Worm (Caenorhabditis elegans) whole organism, late embryonic: ENCODE data around the gene K10H10.12.

Experiments used
- C08G9.2 ChIP-seq: sonication (generic microtip); optimal IDR thresholded peaks from 2 replicates; lab custom pipeline; 2016; ENCODE audit warnings: mild to moderate bottlenecking, missing genetic modification characterization, moderate library complexity, missing compliant biosample characterization
- F13H6.1 ChIP-seq: sonication (generic microtip); optimal IDR thresholded peaks from 2 replicates; lab custom pipeline; 2016; ENCODE audit warnings: missing genetic modification characterization, missing compliant biosample characterization
- K02D7.2 ChIP-seq: sonication (generic microtip); optimal IDR thresholded peaks from 2 replicates; lab custom pipeline; 2017; ENCODE audit warnings: mild to moderate bottlenecking, missing genetic modification characterization, missing compliant biosample characterization
- K09A11.1 ChIP-seq: sonication (generic microtip); optimal IDR thresholded peaks from 2 replicates; lab custom pipeline; 2017; ENCODE audit warnings: antibody characterized with exemption, mild to moderate bottlenecking, missing genetic modification characterization, missing compliant biosample characterization; ENCODE audit not compliant: insufficient read depth
- T23F11.4 ChIP-seq: fragments of 200-800 bp; sonication (Bioruptor generic); optimal IDR thresholded peaks from 2 replicates; lab custom pipeline; 2018; ENCODE audit warnings: mild to moderate bottlenecking, missing genetic modification characterization, missing compliant biosample characterization
- Y22D7AL.16 ChIP-seq: sonication (generic microtip); optimal IDR thresholded peaks from 2 replicates; lab custom pipeline; 2016; ENCODE audit warnings: missing genetic modification characterization, missing compliant biosample characterization
- ahr-1 ChIP-seq: sonication (generic microtip); optimal IDR thresholded peaks from 2 replicates; lab custom pipeline; 2016; ENCODE audit warnings: missing genetic modification characterization, missing compliant biosample characterization
- ceh-19 ChIP-seq: fragments of 200-800 bp; sonication (Bioruptor generic); optimal IDR thresholded peaks from 2 replicates; lab custom pipeline; 2018; ENCODE audit warnings: mild to moderate bottlenecking, missing genetic modification characterization, missing compliant biosample characterization
- ceh-24 ChIP-seq: sonication (generic microtip); optimal IDR thresholded peaks from 2 replicates; lab custom pipeline; 2016; ENCODE audit warnings: mild to moderate bottlenecking, missing genetic modification characterization, missing compliant biosample characterization
- ceh-30 ChIP-seq: fragments of 150-350 bp; optimal IDR thresholded peaks from 2 replicates; lab custom pipeline; 2014; ENCODE audit warnings: missing biosample characterization, missing genetic modification characterization
- ceh-31 ChIP-seq: sonication (generic microtip); optimal IDR thresholded peaks from 2 replicates; lab custom pipeline; 2016; ENCODE audit warnings: missing genetic modification characterization, missing compliant biosample characterization
- ceh-34 ChIP-seq: sonication (generic microtip); optimal IDR thresholded peaks from 2 replicates; lab custom pipeline; 2016; ENCODE audit warnings: mild to moderate bottlenecking, missing genetic modification characterization, missing compliant biosample characterization
- ceh-45 ChIP-seq: fragments of 200-800 bp; sonication (Bioruptor generic); IDR thresholded peaks from 2 replicates; pipeline ENCODE4 v1.3.6; 2022; ENCODE audit warnings: missing genetic modification reagents, missing genetic modification characterization, missing compliant biosample characterization
- ceh-48 ChIP-seq: sonication (generic microtip); optimal IDR thresholded peaks from 2 replicates; lab custom pipeline; 2016; ENCODE audit warnings: missing genetic modification characterization, inconsistent platforms, missing compliant biosample characterization
- ceh-9 ChIP-seq: sonication (generic microtip); optimal IDR thresholded peaks from 2 replicates; lab custom pipeline; 2016; ENCODE audit warnings: mild to moderate bottlenecking, missing genetic modification characterization, inconsistent platforms, missing compliant biosample characterization
- elt-2 ChIP-seq: sonication (generic microtip); optimal IDR thresholded peaks from 2 replicates; lab custom pipeline; 2016; ENCODE audit warnings: missing genetic modification reagents, missing genetic modification characterization, missing compliant biosample characterization
- ets-4 ChIP-seq: sonication (generic microtip); optimal IDR thresholded peaks from 2 replicates; lab custom pipeline; 2016; ENCODE audit warnings: missing genetic modification characterization, missing compliant biosample characterization
- fkh-10 ChIP-seq: fragments of 150-350 bp; optimal IDR thresholded peaks from 2 replicates; lab custom pipeline; 2014; ENCODE audit warnings: missing biosample characterization, missing genetic modification reagents, missing genetic modification characterization
- fkh-6 ChIP-seq: sonication (generic microtip); optimal IDR thresholded peaks from 2 replicates; lab custom pipeline; 2016; ENCODE audit warnings: missing genetic modification characterization, missing compliant biosample characterization
- gmeb-2 ChIP-seq: sonication (generic microtip); optimal IDR thresholded peaks from 2 replicates; lab custom pipeline; 2016; ENCODE audit warnings: missing genetic modification characterization, inconsistent platforms, missing compliant biosample characterization
- hlh-13 ChIP-seq: fragments of 200-800 bp; sonication (Bioruptor generic); optimal IDR thresholded peaks from 2 replicates; lab custom pipeline; 2018; ENCODE audit warnings: mild to moderate bottlenecking, missing genetic modification characterization, missing compliant biosample characterization
- madf-2 ChIP-seq: sonication (generic microtip); optimal IDR thresholded peaks from 2 replicates; lab custom pipeline; 2017; ENCODE audit warnings: missing genetic modification characterization, missing compliant biosample characterization
- nfya-1 ChIP-seq: sonication (generic microtip); optimal IDR thresholded peaks from 2 replicates; lab custom pipeline; 2017; ENCODE audit warnings: missing genetic modification characterization, mild to moderate bottlenecking, missing compliant biosample characterization, antibody characterized with exemption, moderate library complexity
- pros-1 ChIP-seq: fragments of 150-350 bp; optimal IDR thresholded peaks from 2 replicates; lab custom pipeline; 2014; ENCODE audit warnings: missing biosample characterization, missing genetic modification reagents, missing genetic modification characterization
- rnt-1 ChIP-seq: sonication (generic microtip); optimal IDR thresholded peaks from 2 replicates; lab custom pipeline; 2016; ENCODE audit warnings: missing genetic modification characterization, missing compliant biosample characterization
- sdc-2 ChIP-seq: sonication (generic microtip); optimal IDR thresholded peaks from 2 replicates; lab custom pipeline; 2016; ENCODE audit warnings: missing genotype, missing genetic modification characterization, missing compliant biosample characterization
- sox-2 ChIP-seq: fragments of 200-800 bp; sonication (Bioruptor generic); IDR thresholded peaks from 2 replicates; pipeline ENCODE4 v1.3.6; 2022; ENCODE audit warnings: missing genetic modification reagents, missing genetic modification characterization, missing compliant biosample characterization
- ttx-3 ChIP-seq: sonication (generic microtip); optimal IDR thresholded peaks from 2 replicates; lab custom pipeline; 2016; ENCODE audit warnings: missing genetic modification reagents, missing genetic modification characterization, missing compliant biosample characterization
- unc-3 ChIP-seq, 2 experiments: fragments of 200-800 bp in 1 of 2; sonication (Bioruptor generic) in 1 of 2; sonication (generic microtip) in 1 of 2; conservative IDR thresholded peaks in 1 of 2; optimal IDR thresholded peaks in 1 of 2; 2 replicates each; pipeline versions ENCODE4 v1.3.6 to Lab custom; 2016 to 2022; ENCODE audit warnings: missing compliant biosample characterization in 2 of 2, missing genetic modification characterization in 2 of 2, missing genetic modification reagents in 1 of 2
- unc-42 ChIP-seq: sonication (generic microtip); optimal IDR thresholded peaks from 2 replicates; lab custom pipeline; 2016; ENCODE audit warnings: missing genotype, missing genetic modification characterization, missing compliant biosample characterization
- zip-5 ChIP-seq: sonication (generic microtip); optimal IDR thresholded peaks from 2 replicates; lab custom pipeline; 2016; ENCODE audit warnings: missing genetic modification characterization, missing compliant biosample characterization
- ztf-16 ChIP-seq: sonication (generic microtip); optimal IDR thresholded peaks from 2 replicates; lab custom pipeline; 2017; ENCODE audit warnings: missing genetic modification characterization, missing compliant biosample characterization

The K10H10.12 gene

ce11 chrII:14511189-14511588, 5.0 kb upstream of the K10H10.12 start, which contains the start of gene K10H10.13:
Gene K10H10.13 (minus strand): TSS chrII:14511289.
- TF ChIP-seq sdc-2 (tag; lab: Kevin White, UChicago): no peak
- no peak for TF ChIP-seq hlh-13
- no peak for TF ChIP-seq ahr-1
- TF ChIP-seq madf-2 (tag; lab: Kevin White, UChicago): no peak
- no peak for TF ChIP-seq T23F11.4 (GFP tag; lab: Kevin White, UChicago)
- TF ChIP-seq gmeb-2 (tag; lab: Kevin White, UChicago): no peak
- TF ChIP-seq ceh-19: no peak
- TF ChIP-seq elt-2 (tag; lab: Kevin White, UChicago): no peak
- no peak for TF ChIP-seq ceh-45 (GFP tag; lab: Robert Waterston, UW)
- no peak for TF ChIP-seq ztf-16 (tag; lab: Kevin White, UChicago)
- TF ChIP-seq zip-5 (tag; lab: Kevin White, UChicago): no peak
- no peak for TF ChIP-seq nfya-1 (tag; lab: Kevin White, UChicago)
- TF ChIP-seq rnt-1: no peak
- TF ChIP-seq pros-1: no peak
- no peak for TF ChIP-seq ceh-31 (tag; lab: Kevin White, UChicago)
- no peak for TF ChIP-seq K09A11.1 (tag; lab: Kevin White, UChicago)
- TF ChIP-seq, all 69 proteins: peak for 0

ce11 chrII:14510162-14510561, 4.0 kb upstream of the K10H10.12 start:
- TF ChIP-seq elt-2 (tag; lab: Kevin White, UChicago) (peak; percentile 66), fkh-6 (tag; lab: Kevin White, UChicago) (no peak)

- TF ChIP-seq sdc-2 (tag; lab: Kevin White, UChicago): no peak
- no peak for TF ChIP-seq C08G9.2 (tag; lab: Kevin White, UChicago)
- TF ChIP-seq rnt-1: no peak
- TF ChIP-seq sox-2 (GFP tag; lab: Robert Waterston, UW): no peak
- no peak for TF ChIP-seq ets-4
- TF ChIP-seq ceh-9 (tag; lab: Kevin White, UChicago): no peak
- TF ChIP-seq ahr-1: no peak
- TF ChIP-seq K02D7.2: no peak
- TF ChIP-seq ceh-34: no peak
- TF ChIP-seq gmeb-2 (tag; lab: Kevin White, UChicago): no peak
- no peak for TF ChIP-seq Y22D7AL.16 (tag; lab: Kevin White, UChicago)
- TF ChIP-seq ceh-24: no peak
- no peak for TF ChIP-seq madf-2 (tag; lab: Kevin White, UChicago)
Measured at ce11 chrII:14507563-14507962, 1.4 kb upstream of the K10H10.12 start, which contains the start of the genes K10H10.7 and K10H10.10. Gene K10H10.7 (minus strand): TSS chrII:14507663. Gene K10H10.10 (plus strand): TSS chrII:14507766.

- TF ChIP-seq ceh-30 (tag; lab: Kevin White, UChicago) (no peak), Y22D7AL.16 (tag; lab: Kevin White, UChicago) (no peak), fkh-10 (GFP tag; lab: Kevin White, UChicago) (no peak), C08G9.2 (tag; lab: Kevin White, UChicago) (no peak), sdc-2 (tag; lab: Kevin White, UChicago) (no peak), ceh-45 (GFP tag; lab: Robert Waterston, UW) (no peak), ceh-48 (tag; lab: Kevin White, UChicago) (no peak), fkh-6 (tag; lab: Kevin White, UChicago) (no peak)
Measured at ce11 chrII:14502997-14503396, 3.1 kb downstream of the K10H10.12 start, which contains the start of gene K10H10.6. Gene K10H10.6 (plus strand): TSS chrII:14503297.

- no peak for TF ChIP-seq ceh-48 (tag; lab: Kevin White, UChicago)
- TF ChIP-seq unc-3 (GFP tag; conservative IDR thresholded peaks at IDR 0.05; lab: Robert Waterston, UW): no peak
- no peak for TF ChIP-seq unc-3 (tag; optimal IDR thresholded peaks at IDR 0.05; lab: Kevin White, UChicago)
- TF ChIP-seq unc-42 (tag; lab: Kevin White, UChicago): no peak
- no peak for TF ChIP-seq ets-4
Measured at ce11 chrII:14501447-14501846, 4.7 kb downstream of the K10H10.12 start, which contains the start of gene K10H10.5. Gene K10H10.5 (plus strand): TSS chrII:14501747.

- TF ChIP-seq ttx-3 (tag; lab: Kevin White, UChicago) (no peak), sox-2 (GFP tag; lab: Robert Waterston, UW) (no peak), ceh-31 (tag; lab: Kevin White, UChicago) (no peak), F13H6.1 (no peak), hlh-13 (no peak)
- TF ChIP-seq, all 69 proteins: peak for 0
Measured at ce11 chrII:14500122-14500521, 6.0 kb downstream of the K10H10.12 start, which contains the start of gene K10H10.4. Gene K10H10.4 (plus strand): TSS chrII:14500422.
